Fruit fly (Drosophila melanogaster): Measurements from ENCODE around the gene AstC.
A peak's percentile ranks its signal among the peaks of the same experiment; 100 is the strongest.

Gene AstC

DNA sequence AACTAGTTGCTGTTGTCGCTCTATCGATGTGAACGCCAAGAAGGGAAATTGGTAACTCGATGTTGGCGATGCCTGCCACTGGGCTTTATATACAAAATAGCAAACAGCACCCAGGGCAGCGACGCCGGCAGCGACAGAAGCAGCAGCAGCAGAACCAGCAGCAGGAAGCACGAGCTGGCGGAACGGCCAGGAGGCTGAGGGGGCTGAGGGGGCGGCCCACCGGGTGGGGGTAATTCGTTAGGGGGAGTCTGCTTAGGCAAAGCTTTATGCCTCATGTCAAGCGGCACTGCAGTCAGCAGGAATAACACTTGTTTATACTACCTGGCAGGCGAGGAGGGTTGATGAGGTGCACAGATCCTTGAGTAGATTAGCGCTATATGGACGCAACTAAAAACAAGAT lies at the start of gene AstC:
Gene AstC (minus strand): TSS at position 63 of the 400 bp plus-strand sequence.
- no peak for TF ChIP-seq noc (tag; optimal IDR thresholded peaks at IDR 0.05)

dm6 chr2L:11130151-11131008 lies 49.2 kb upstream of the AstC start, which contains the start of the genes RfC38 and CG4751:
TSS of gene RfC38 (minus strand) at chr2L:11130645.
TSS of gene CG4751 (plus strand) at chr2L:11130737.
- TF ChIP-seq noc (tag; optimal IDR thresholded peaks at IDR 0.05), result no peak

DNA sequence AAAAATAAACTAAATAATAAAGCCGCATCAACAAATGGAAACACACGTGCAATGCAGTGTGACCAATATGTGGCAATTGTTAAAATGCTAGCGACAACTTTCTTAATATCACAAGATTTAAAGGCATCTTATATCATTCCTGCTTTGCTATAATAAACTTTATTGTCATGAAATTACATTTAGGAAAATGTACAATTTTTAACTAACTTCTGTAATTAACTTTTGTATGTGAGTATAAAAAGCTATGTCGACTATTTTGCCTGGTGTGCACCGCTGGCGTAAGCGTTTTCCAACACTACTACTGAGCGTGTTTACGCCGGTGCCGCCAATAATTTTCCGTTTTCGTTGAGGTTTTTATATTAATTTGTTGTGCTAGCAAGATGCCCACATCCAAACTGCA lies 42.3 kb upstream of the AstC start, which contains the start of the genes Csl4 and Nup160:
Gene Csl4 (minus strand): TSS at position 69 of the 400 bp plus-strand sequence.
Gene Nup160 (plus strand): TSS at position 279 of the 400 bp plus-strand sequence.
- no peak for TF ChIP-seq noc (tag; optimal IDR thresholded peaks at IDR 0.05)

dm6 chr2L:11121614-11122013 lies 40.4 kb upstream of the AstC start, which contains the start of gene Dnaaf4:
TSS of gene Dnaaf4 (minus strand) at chr2L:11121714.
- no peak for TF ChIP-seq noc (tag; optimal IDR thresholded peaks at IDR 0.05)

- TF ChIP-seq noc (tag; optimal IDR thresholded peaks at IDR 0.05), result no peak
Observed at dm6 chr2L:11119966-11120517, 38.8 kb upstream of the AstC start, which contains the start of gene CG6230. TSS of gene CG6230 (minus strand) at chr2L:11120319.

DNA sequence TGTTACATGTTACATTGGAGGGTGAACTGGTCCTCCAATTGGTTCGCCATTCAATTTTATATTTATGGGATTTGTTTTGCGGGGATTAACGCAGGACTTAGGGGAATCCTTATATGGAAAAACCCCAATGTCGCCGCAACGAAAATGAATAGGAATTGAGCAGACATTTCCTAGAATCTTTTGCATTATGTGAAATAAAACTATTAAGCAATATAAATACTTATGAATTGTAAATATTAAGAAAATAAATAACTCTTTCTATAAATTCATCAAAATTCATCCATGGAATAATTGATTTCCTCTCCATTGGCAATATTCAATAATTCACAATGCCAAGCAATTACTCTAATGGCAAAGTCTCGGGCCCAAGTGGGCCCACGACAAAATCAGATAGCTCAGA lies 32.5 kb upstream of the AstC start, which contains the start of gene Gr32a:
Gene Gr32a (plus strand): TSS at position 301 of the 400 bp plus-strand sequence.
- TF ChIP-seq noc (tag; optimal IDR thresholded peaks at IDR 0.05), result no peak

DNA sequence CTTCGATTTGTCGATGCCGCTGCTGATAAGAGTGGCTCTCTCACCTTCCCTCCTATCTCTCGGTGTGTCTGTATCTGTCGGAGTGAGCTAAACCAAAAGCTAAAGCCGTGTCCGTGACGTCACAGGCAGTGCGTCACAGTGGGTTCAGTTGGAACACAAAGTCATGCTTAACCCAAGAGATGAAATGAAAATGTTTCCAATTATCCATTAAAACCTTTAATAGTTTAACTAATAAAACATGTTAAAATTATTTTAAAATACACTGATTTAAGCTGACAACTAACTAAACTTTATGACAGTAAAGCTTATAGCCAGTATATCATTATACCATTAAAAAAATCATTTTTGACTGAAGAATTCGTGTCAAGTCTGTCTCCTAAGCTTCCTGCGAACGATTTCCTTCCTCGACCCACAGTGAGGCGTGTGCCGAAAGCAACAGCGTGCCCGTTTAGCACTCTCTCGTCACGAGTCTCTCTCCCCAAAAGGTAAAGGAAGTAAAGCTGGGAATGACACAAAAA lies 31.9 kb upstream of the AstC start, which contains the start of gene Idua:
Gene Idua (minus strand): TSS at position 51 of the 518 bp plus-strand sequence.
- no peak for TF ChIP-seq noc (tag; optimal IDR thresholded peaks at IDR 0.05)

DNA sequence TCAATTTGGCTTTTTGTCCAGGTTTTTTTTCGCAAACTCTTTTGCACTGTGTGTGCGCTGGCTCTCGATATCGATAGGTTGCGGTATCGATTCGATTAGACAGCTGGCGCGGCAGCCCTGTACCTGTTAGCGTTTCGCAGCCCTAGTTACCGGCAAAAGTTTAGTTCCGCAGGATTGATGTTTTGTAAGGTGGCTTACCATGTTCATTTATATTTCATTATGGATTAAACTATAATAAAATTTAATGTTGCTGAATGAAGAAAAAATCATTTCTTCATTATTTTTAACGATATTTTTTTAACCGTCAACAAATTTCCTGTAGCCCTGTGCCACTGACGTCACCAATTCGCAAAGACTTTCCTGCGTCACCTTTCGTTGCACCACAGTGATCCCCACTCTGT lies 25.4 kb upstream of the AstC start, which contains the start of gene Reps:
Gene Reps (minus strand): TSS at position 84 of the 401 bp plus-strand sequence.
- TF ChIP-seq noc (tag; optimal IDR thresholded peaks at IDR 0.05), result peak; percentile 95

DNA sequence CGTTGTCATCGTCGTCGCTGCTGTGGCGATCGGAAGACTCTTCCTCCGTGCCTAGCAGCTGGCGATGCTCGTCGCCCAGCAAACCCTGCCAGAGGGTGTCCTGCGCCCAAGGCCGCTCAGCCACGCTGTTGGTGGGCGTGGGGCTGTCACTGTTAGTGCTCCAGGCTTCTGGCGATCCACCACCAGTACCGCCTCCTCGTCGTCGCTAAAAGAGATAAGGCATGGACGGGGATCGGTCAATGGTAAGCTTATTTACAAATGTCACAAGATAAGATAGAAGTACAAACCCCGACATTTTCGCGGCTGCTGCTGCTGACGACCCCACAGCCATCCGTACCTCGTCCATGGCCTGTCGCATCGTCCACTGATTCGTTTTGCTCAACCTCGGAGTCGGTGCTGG lies 24.1 kb upstream of the AstC start:
- no peak for TF ChIP-seq noc (tag; optimal IDR thresholded peaks at IDR 0.05)

dm6 chr2L:11100516-11101061 lies 19.4 kb upstream of the AstC start, which contains the start of gene Ge-1:
TSS of gene Ge-1 (minus strand) at chr2L:11100888.
- no peak for TF ChIP-seq noc (tag; optimal IDR thresholded peaks at IDR 0.05)

DNA sequence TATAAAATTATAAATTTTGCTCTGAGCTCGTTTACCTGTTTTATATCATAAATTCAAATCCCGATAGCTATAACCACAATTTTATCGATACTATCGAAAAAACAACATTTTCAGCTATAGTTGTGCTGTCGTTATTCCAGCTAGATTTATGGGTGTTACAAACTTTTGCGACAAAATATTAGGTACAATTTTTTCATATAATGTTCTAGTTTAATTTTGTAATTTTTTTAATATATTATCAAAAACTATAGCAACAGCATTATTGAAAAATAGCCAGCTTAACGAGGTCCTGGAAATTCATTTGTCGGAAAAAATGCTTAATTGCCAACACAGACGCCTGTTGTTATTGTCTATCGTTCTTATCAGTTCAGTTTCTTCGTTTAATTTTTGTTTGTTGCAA lies 9.9 kb upstream of the AstC start, which contains the start of gene Wdr59:
Gene Wdr59 (plus strand): TSS at position 334 of the 400 bp plus-strand sequence.
- no peak for TF ChIP-seq noc (tag; optimal IDR thresholded peaks at IDR 0.05)

DNA sequence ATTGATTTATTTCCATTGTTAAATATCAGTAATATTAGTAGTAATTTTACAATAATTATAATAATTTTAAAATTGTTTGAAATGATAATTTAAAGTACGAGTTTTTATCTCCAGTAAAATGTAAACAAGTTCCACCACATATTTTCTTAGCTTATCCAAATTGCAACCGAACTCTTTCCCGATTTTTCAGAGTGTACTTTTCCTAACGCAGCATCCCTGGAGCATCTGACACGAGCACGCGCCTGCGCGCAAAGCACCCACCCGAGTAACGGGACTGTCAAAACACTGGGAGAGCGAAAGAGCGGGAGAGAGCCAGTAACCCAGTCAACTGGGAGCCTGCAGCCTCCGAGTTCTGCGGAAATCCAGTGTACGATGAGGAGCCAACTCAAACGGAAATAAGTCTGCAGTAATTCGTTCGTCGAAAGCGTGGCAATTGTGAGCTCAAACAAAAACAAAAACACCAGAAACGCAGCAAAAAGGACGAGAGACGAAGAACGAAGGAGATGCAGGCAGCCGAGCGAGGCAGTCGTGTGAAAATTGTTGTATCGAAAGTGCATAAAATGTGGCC lies 5.2 kb upstream of the AstC start, which contains the start of gene CG16854:
Gene CG16854 (plus strand): TSS at position 365 of the 568 bp plus-strand sequence.
- TF ChIP-seq noc (tag; optimal IDR thresholded peaks at IDR 0.05), result no peak

dm6 chr2L:11085129-11085528 lies 3.9 kb upstream of the AstC start, which contains the start of gene AstCC:
TSS of gene AstCC (minus strand) at chr2L:11085229.
- TF ChIP-seq noc (tag; optimal IDR thresholded peaks at IDR 0.05), result no peak

DNA sequence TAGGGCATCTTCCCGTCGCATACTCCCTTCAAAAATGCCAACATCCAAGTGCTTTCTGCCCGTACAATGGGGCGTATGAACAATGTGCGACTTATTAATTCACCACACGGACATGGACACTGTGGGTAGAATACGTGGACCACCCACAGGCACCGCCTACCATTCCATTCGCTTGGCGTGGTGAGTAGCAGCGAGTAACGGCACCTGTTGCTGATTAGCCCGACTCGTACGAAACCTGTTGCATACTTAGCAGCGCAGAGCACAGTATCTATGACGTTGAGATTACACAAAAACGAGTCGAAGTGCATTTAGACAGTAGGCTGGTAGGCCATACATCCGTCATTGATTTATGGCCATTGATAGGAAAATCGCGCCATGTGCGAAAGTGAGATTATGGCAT lies 826 bp upstream of the AstC start:
- TF ChIP-seq noc (tag; optimal IDR thresholded peaks at IDR 0.05), result no peak

DNA sequence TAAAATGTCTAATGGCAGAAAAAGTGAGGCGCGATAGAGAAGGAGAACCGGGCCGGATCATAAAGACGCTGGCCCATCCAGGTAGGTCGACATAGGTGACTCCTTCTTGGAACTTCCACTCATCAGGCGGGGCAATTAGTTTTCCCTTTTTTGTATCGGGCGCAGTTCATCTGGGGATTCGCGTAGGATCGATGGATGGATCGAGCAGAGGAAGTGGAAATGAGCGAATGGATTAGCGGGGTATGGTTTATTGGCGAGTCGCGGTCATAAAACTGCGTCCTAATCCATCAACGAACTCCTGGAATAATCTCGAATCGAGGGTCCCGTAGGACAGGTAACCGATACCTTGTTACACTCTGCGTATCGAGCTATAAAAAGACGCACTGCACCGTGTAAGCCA lies 6.1 kb downstream of the AstC start, which contains the start of gene CG43725:
Gene CG43725 (plus strand): TSS at position 400 of the 400 bp plus-strand sequence.
- TF ChIP-seq noc (tag; optimal IDR thresholded peaks at IDR 0.05), result no peak

Measured in whole organism, larva.